Worm (Caenorhabditis elegans): ENCODE measurements around the gene mau-8.
A peak's percentile ranks its signal among the peaks of the same experiment; 100 is the strongest.

The mau-8 gene

ce11 chrIV:13415739-13416271 is 38.0 kb downstream of the mau-8 start, which contains the start of the genes pik-1 and aptf-2:
Gene pik-1 (plus strand): TSS chrIV:13416041.
Gene aptf-2 (minus strand): TSS chrIV:13416051.
- no peak for TF ChIP-seq fkh-8 (tag; optimal IDR thresholded peaks at IDR 0.05)
- TF ChIP-seq nhr-19 (GFP tag; conservative IDR thresholded peaks at IDR 0.05), result no peak
- no peak for TF ChIP-seq mdl-1 (tag; optimal IDR thresholded peaks at IDR 0.05)
- TF ChIP-seq efl-1 (optimal IDR thresholded peaks at IDR 0.05), result no peak
- peak in 1 of 2 experiments; percentile 5 for TF ChIP-seq efl-1 (GFP tag; optimal IDR thresholded peaks at IDR 0.05 in 1 of 2)
- no peak for TF ChIP-seq ztf-4 (tag; optimal IDR thresholded peaks at IDR 0.05)
- no peak for TF ChIP-seq unc-62 (GFP tag; optimal IDR thresholded peaks at IDR 0.05)
- no peak for TF ChIP-seq tbx-2 (tag; optimal IDR thresholded peaks at IDR 0.05)
- TF ChIP-seq lsy-2 (tag; optimal IDR thresholded peaks at IDR 0.05), result peak in 1 of 2 experiments; percentile 26
- TF ChIP-seq Y116A8C.19 (tag; optimal IDR thresholded peaks at IDR 0.05; ENCODE audit: borderline replicate concordance), result no peak
- no peak for TF ChIP-seq skn-1 (tag; optimal IDR thresholded peaks at IDR 0.05)
- no peak for TF ChIP-seq fkh-4 (tag; optimal IDR thresholded peaks at IDR 0.05; ENCODE audit: borderline replicate concordance)
- no peak for TF ChIP-seq ceh-88 (GFP tag; IDR thresholded peaks at IDR 0.05)
- TF ChIP-seq ceh-90 (tag; optimal IDR thresholded peaks at IDR 0.05), result no peak
- no peak for TF ChIP-seq tlp-1 (tag; optimal IDR thresholded peaks at IDR 0.05)
- TF ChIP-seq hpl-2 (GFP tag; optimal IDR thresholded peaks at IDR 0.05), result no peak
- no peak for TF ChIP-seq ceh-63 (GFP tag; optimal IDR thresholded peaks at IDR 0.05)
- TF ChIP-seq F16B12.6 (tag; optimal IDR thresholded peaks at IDR 0.05), result no peak
- TF ChIP-seq elt-2 (tag; optimal IDR thresholded peaks at IDR 0.05), result no peak
- no peak for TF ChIP-seq aha-1 (tag; optimal IDR thresholded peaks at IDR 0.05)
- peak; percentile 27 for TF ChIP-seq blmp-1 (tag; optimal IDR thresholded peaks at IDR 0.05)
- no peak for TF ChIP-seq fos-1 (tag; optimal IDR thresholded peaks at IDR 0.05)
- TF ChIP-seq mep-1 (tag; optimal IDR thresholded peaks at IDR 0.05), result peak; percentile 32
- no peak for TF ChIP-seq sptf-1 (tag; optimal IDR thresholded peaks at IDR 0.05)
- TF ChIP-seq swsn-7 (tag; optimal IDR thresholded peaks at IDR 0.05), result no peak
- TF ChIP-seq lin-35 (GFP tag; optimal IDR thresholded peaks at IDR 0.05), result peak in 1 of 2 experiments; percentile 24
- TF ChIP-seq ets-5 (GFP tag; IDR thresholded peaks at IDR 0.05), result no peak
- TF ChIP-seq efl-3 (GFP tag; optimal IDR thresholded peaks at IDR 0.05), result no peak
- no peak for TF ChIP-seq nhr-85 (tag)
- no peak for TF ChIP-seq fkh-10 (GFP tag; optimal IDR thresholded peaks at IDR 0.05)
- TF ChIP-seq nhr-71 (tag; optimal IDR thresholded peaks at IDR 0.05), result no peak
- TF ChIP-seq sup-37 (GFP tag; optimal IDR thresholded peaks at IDR 0.05), result no peak
- TF ChIP-seq dpl-1 (GFP tag; optimal IDR thresholded peaks at IDR 0.05), result peak in 1 of 3 experiments; percentile 31
- TF ChIP-seq C16A3.4 (tag; optimal IDR thresholded peaks at IDR 0.05), result no peak

- no peak for TF ChIP-seq nhr-47 (tag; optimal IDR thresholded peaks at IDR 0.05)
Measured at ce11 chrIV:13422200-13422599, 44.4 kb downstream of the mau-8 start, which contains the start of gene nol-9. Gene nol-9 (plus strand): TSS chrIV:13422500.

ce11 chrIV:13429240-13429639 is 51.4 kb downstream of the mau-8 start, which contains the start of gene K09B11.4:
Gene K09B11.4 (plus strand): TSS chrIV:13429540.
- TF ChIP-seq lin-15B (tag; optimal IDR thresholded peaks at IDR 0.05), result no peak
- TF ChIP-seq pax-3 (tag; optimal IDR thresholded peaks at IDR 0.05), result no peak
- no peak for TF ChIP-seq alr-1 (tag; optimal IDR thresholded peaks at IDR 0.05; ENCODE audit: borderline replicate concordance)
- no peak for TF ChIP-seq egl-13 (tag; optimal IDR thresholded peaks at IDR 0.05)
- no peak for TF ChIP-seq nhr-20 (tag; optimal IDR thresholded peaks at IDR 0.05)
- TF ChIP-seq aha-1 (tag; optimal IDR thresholded peaks at IDR 0.05), result no peak
- no peak for TF ChIP-seq ztf-4 (tag; optimal IDR thresholded peaks at IDR 0.05)
- no peak for TF ChIP-seq ama-1 (optimal IDR thresholded peaks at IDR 0.05)
- TF ChIP-seq mdl-1 (tag; optimal IDR thresholded peaks at IDR 0.05), result no peak
- TF ChIP-seq aly-2 (tag; optimal IDR thresholded peaks at IDR 0.05), result no peak
- no peak for TF ChIP-seq swsn-7 (tag; optimal IDR thresholded peaks at IDR 0.05)
- TF ChIP-seq snu-23 (GFP tag; optimal IDR thresholded peaks at IDR 0.05), result no peak
- no peak for TF ChIP-seq nhr-11 (tag; optimal IDR thresholded peaks at IDR 0.05)
- TF ChIP-seq nhr-85 (tag), result no peak
- no peak for TF ChIP-seq fos-1 (tag; optimal IDR thresholded peaks at IDR 0.05)
- TF ChIP-seq mep-1 (tag; optimal IDR thresholded peaks at IDR 0.05), result no peak
- TF ChIP-seq jun-1 (tag; optimal IDR thresholded peaks at IDR 0.05), result no peak
- no peak for TF ChIP-seq nhr-19 (GFP tag; conservative IDR thresholded peaks at IDR 0.05)
- TF ChIP-seq C16A3.4 (tag; optimal IDR thresholded peaks at IDR 0.05), result no peak

Data from whole organism, L1 larva.